Worm (Caenorhabditis elegans) whole organism, L3 larva: ENCODE data around the gene fbxa-19.

Experiments used
- R02D3.7 ChIP-seq: fragments of 150-350 bp; optimal IDR thresholded peaks from 2 replicates; lab custom pipeline; 2014; ENCODE audit warnings: missing biosample characterization, missing genetic modification characterization
- ZK546.5 ChIP-seq: sonication (generic microtip); optimal IDR thresholded peaks from 2 replicates; lab custom pipeline; 2017; ENCODE audit warnings: missing biosample characterization, missing genetic modification characterization
- ceh-28 ChIP-seq: fragments of 150-350 bp; optimal IDR thresholded peaks from 2 replicates; lab custom pipeline; 2014; ENCODE audit warnings: missing biosample characterization, missing genetic modification reagents, missing genetic modification characterization
- ceh-82 ChIP-seq: fragments of 150-350 bp; optimal IDR thresholded peaks from 2 replicates; lab custom pipeline; 2014; ENCODE audit warnings: missing biosample characterization, missing genetic modification characterization
- ceh-9 ChIP-seq: sonication (generic microtip); optimal IDR thresholded peaks from 2 replicates; lab custom pipeline; 2018; ENCODE audit warnings: missing biosample characterization, missing genetic modification characterization
- egl-5 ChIP-seq: fragments of 150-350 bp; optimal IDR thresholded peaks from 2 replicates; lab custom pipeline; 2017; ENCODE audit warnings: missing biosample characterization, missing genetic modification reagents, missing genetic modification characterization, inconsistent platforms
- elt-2 ChIP-seq: sonication (generic microtip); optimal IDR thresholded peaks from 2 replicates; lab custom pipeline; 2016; ENCODE audit warnings: missing genetic modification reagents, mild to moderate bottlenecking, missing genetic modification characterization, missing compliant biosample characterization
- fkh-2 ChIP-seq: fragments of 150-350 bp; optimal IDR thresholded peaks from 2 replicates; lab custom pipeline; 2014; ENCODE audit warnings: missing biosample characterization, missing genetic modification reagents, missing genetic modification characterization
- fos-1 ChIP-seq: fragments of 150-350 bp; optimal IDR thresholded peaks from 2 replicates; lab custom pipeline; 2014; ENCODE audit warnings: missing biosample characterization, missing genetic modification characterization
- hmg-11 ChIP-seq: sonication (generic microtip); optimal IDR thresholded peaks from 2 replicates; lab custom pipeline; 2016; ENCODE audit warnings: missing genetic modification characterization, missing compliant biosample characterization
- jun-1 ChIP-seq: fragments of 150-350 bp; optimal IDR thresholded peaks from 2 replicates; lab custom pipeline; 2014; ENCODE audit warnings: missing biosample characterization, missing genetic modification reagents, missing genetic modification characterization
- lin-39 ChIP-seq: fragments of 150-350 bp; optimal IDR thresholded peaks from 2 replicates; lab custom pipeline; 2018; ENCODE audit warnings: missing biosample characterization, missing genetic modification reagents, missing genetic modification characterization
- mdl-1 ChIP-seq: fragments of 150-350 bp; optimal IDR thresholded peaks from 2 replicates; lab custom pipeline; 2014; ENCODE audit warnings: missing biosample characterization, missing genetic modification characterization
- nfya-1 ChIP-seq: sonication (generic microtip); optimal IDR thresholded peaks from 2 replicates; lab custom pipeline; 2017; ENCODE audit warnings: missing genetic modification characterization, mild to moderate bottlenecking, missing compliant biosample characterization, antibody characterized with exemption, moderate library complexity; ENCODE audit not compliant: insufficient read depth
- nhr-11 ChIP-seq: fragments of 150-350 bp; optimal IDR thresholded peaks from 2 replicates; lab custom pipeline; 2014; ENCODE audit warnings: missing biosample characterization, missing genetic modification characterization
- nhr-23 ChIP-seq: fragments of 150-350 bp; optimal IDR thresholded peaks from 2 replicates; lab custom pipeline; 2014; ENCODE audit warnings: missing biosample characterization, missing genetic modification reagents, missing genetic modification characterization
- nhr-237 ChIP-seq: fragments of 150-350 bp; optimal IDR thresholded peaks from 2 replicates; lab custom pipeline; 2014; ENCODE audit warnings: missing biosample characterization, missing genetic modification characterization
- nhr-25 ChIP-seq: sonication (generic microtip); optimal IDR thresholded peaks from 2 replicates; lab custom pipeline; 2017; ENCODE audit warnings: missing biosample characterization, missing genetic modification characterization
- nhr-28 ChIP-seq: fragments of 150-350 bp; optimal IDR thresholded peaks from 2 replicates; lab custom pipeline; 2014; ENCODE audit warnings: missing biosample characterization, missing genetic modification characterization
- nhr-43 ChIP-seq: sonication (generic microtip); optimal IDR thresholded peaks from 2 replicates; lab custom pipeline; 2016; ENCODE audit warnings: mild to moderate bottlenecking, missing genetic modification characterization, missing compliant biosample characterization; ENCODE audit not compliant: poor library complexity, severe bottlenecking
- nhr-67 ChIP-seq: fragments of 150-350 bp; optimal IDR thresholded peaks from 2 replicates; lab custom pipeline; 2014; ENCODE audit warnings: missing biosample characterization, missing genetic modification characterization
- nhr-77 ChIP-seq: fragments of 150-350 bp; optimal IDR thresholded peaks from 2 replicates; lab custom pipeline; 2014; ENCODE audit warnings: missing biosample characterization, missing genetic modification characterization
- pha-4 ChIP-seq: fragments of 150-350 bp; optimal IDR thresholded peaks from 2 replicates; lab custom pipeline; 2014; ENCODE audit warnings: missing biosample characterization, missing genetic modification reagents, missing genetic modification characterization
- pqm-1 ChIP-seq: fragments of 150-350 bp; optimal IDR thresholded peaks from 2 replicates; lab custom pipeline; 2017; ENCODE audit warnings: missing biosample characterization, missing genetic modification characterization, inconsistent platforms
- sea-2 ChIP-seq: fragments of 150-350 bp; sonication (generic microtip); optimal IDR thresholded peaks from 4 replicates; lab custom pipeline; 2014; ENCODE audit warnings: missing biosample characterization, missing genetic modification reagents, missing genetic modification characterization
- snpc-4 ChIP-seq: fragments of 150-350 bp; optimal IDR thresholded peaks from 2 replicates; lab custom pipeline; 2014; ENCODE audit warnings: missing biosample characterization, missing genetic modification characterization
- tbx-2 ChIP-seq: sonication (generic microtip); optimal IDR thresholded peaks from 2 replicates; lab custom pipeline; 2016; ENCODE audit warnings: mild to moderate bottlenecking, missing genetic modification characterization, missing compliant biosample characterization
- unc-62 ChIP-seq: fragments of 150-350 bp; sonication (generic microtip); optimal IDR thresholded peaks from 4 replicates; lab custom pipeline; 2014; ENCODE audit warnings: missing biosample characterization, missing genetic modification reagents, missing genetic modification characterization
- ztf-4 ChIP-seq: fragments of 150-350 bp; optimal IDR thresholded peaks from 2 replicates; lab custom pipeline; 2014; ENCODE audit warnings: missing biosample characterization, missing genetic modification characterization

fbxa-19 gene

DNA sequence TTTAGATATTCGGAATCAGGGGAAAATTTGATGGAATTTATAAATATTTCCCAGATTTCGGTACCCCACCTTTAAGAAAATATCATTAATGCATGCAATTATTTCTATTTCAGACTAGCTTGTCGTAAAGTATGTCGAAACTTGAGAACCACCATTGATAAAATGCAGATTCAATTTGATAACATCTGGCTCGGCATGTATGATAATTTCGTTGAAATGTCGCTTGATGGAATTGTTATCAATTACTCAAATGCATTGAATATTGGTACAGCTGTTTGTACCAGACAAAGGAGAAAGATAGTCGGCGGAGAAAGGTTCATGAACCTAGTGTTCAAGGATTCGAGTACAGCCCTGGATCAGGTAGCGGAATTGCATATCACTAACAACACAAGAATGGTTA lies 16.7 kb downstream of the fbxa-19 start, which contains the start of gene Y82E9BL.19:
Y82E9BL.19 (plus strand) TSS at position 123 of the 400 bp plus-strand sequence.
- TF ChIP-seq elt-2 (tag; lab: Kevin White, UChicago) (peak; percentile 68), hmg-11 (tag; lab: Kevin White, UChicago) (no peak)

DNA sequence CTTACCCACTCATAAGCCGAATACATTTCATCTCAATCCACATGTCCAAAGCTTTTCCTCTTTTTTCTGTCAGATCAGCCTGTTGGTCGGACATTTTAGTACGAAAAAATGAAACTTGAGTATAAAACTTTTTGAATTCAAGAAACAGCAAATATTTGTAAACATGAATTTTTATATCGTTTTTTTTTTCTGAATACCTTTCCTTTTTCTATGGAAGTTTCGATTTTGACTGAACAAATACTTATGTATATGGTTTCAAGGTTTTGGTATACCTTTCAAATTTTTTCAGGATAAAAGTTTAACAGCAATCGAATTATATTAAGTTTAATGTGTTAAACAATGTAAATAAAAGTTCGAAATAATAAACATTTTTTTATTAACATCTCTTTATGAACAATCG lies 25.0 kb downstream of the fbxa-19 start, which contains the start of gene fbxa-5:
fbxa-5 (minus strand) TSS at position 101 of the 400 bp plus-strand sequence.
- TF ChIP-seq pqm-1 (no peak), R02D3.7 (tag; lab: Kevin White, UChicago) (no peak), ztf-4 (no peak), fos-1 (tag; lab: Kevin White, UChicago) (no peak), nhr-28 (tag; lab: Kevin White, UChicago) (no peak)
- TF ChIP-seq, all 47 proteins: peak for 0

DNA sequence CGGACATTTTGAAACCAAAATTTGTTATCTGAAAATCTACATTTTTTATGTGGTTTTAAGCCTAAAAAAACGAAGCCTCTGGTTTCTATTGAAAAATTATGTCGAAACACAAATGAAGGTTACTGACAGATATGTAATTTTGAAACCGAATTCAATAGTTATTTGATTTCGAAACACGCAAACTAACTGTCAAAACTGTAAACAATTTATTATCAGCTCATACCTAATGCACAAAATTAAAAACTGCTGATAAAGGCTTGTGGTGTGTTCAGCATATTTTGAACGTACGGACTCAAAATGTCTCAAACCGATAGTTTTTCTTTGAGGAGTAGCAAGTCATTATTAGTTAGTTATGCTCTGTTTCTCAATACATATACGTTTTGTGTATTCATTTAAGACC lies 27.3 kb downstream of the fbxa-19 start, which contains the start of gene fbxa-26:
fbxa-26 (minus strand) TSS at position 35 of the 400 bp plus-strand sequence.
- TF ChIP-seq elt-2 (tag; lab: Kevin White, UChicago) (peak; percentile 67), pha-4 (peak; percentile 20), nhr-67 (tag; lab: Kevin White, UChicago) (no peak)

DNA sequence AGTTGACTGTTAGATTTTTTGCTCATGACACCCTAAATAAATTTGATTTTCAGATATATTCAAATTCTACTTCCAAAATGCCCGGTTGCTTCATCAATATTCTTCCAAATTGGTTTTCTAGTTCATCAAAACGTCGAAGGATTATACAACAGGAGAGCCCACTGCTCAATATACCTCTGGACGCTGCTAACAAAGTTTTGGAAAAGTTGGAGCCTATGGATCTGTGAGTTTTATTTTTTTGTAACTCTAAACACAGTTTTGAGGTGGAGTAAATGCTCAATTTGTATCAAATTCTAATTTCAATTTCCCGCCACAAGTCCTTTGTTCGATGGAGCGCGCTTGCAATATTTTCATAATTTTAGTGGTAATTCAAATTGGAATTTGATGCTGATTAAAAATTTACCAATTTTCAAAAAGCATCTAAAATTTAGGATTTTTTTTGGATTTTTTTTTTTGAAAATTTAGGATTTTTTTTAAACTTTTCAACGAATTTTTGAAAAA lies 27.8 kb downstream of the fbxa-19 start, which contains the start of gene fbxa-27:
fbxa-27 (plus strand) TSS at position 51 of the 501 bp plus-strand sequence.
- TF ChIP-seq pha-4: no peak

DNA sequence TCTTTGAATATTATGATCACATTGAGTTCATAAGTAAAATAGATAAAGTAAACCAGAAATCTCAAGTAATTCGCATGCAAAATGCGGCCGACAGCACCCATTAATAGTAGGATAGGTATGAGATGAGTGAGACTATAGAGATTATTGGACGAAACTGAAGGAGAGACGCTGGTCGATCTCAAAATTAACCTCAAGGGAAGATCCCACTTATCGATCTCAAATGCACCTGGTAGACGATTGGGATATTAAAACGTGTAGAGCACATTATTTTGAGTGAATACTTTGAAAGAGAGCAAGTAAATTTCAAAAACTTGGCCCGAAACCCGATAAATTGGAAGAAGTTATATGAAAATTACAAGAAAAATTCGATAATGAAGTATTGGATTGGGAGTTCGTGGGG lies 30.5 kb downstream of the fbxa-19 start, which contains the start of gene Y82E9BL.6:
Y82E9BL.6 (minus strand) TSS at position 101 of the 400 bp plus-strand sequence.
- TF ChIP-seq ceh-82 (tag; lab: Kevin White, UChicago): no peak
- TF ChIP-seq nhr-25: no peak
- no peak for TF ChIP-seq pqm-1
- TF ChIP-seq mdl-1 (tag; lab: Kevin White, UChicago): no peak
- TF ChIP-seq tbx-2: no peak
- no peak for TF ChIP-seq nhr-237 (tag; lab: Kevin White, UChicago)
- TF ChIP-seq hmg-11 (tag; lab: Kevin White, UChicago): no peak
- no peak for TF ChIP-seq egl-5 (tag; lab: Kevin White, UChicago)
- TF ChIP-seq unc-62 (GFP tag; lab: Kevin White, UChicago): no peak
- no peak for TF ChIP-seq nhr-11 (tag; lab: Kevin White, UChicago)
- TF ChIP-seq jun-1 (tag; lab: Kevin White, UChicago): no peak
- no peak for TF ChIP-seq sea-2 (GFP tag; lab: Kevin White, UChicago)
- TF ChIP-seq snpc-4 (tag; lab: Kevin White, UChicago): no peak
- TF ChIP-seq ceh-9 (tag; lab: Kevin White, UChicago): no peak
- TF ChIP-seq nhr-23 (tag; lab: Kevin White, UChicago): no peak
- no peak for TF ChIP-seq ZK546.5 (tag; lab: Kevin White, UChicago)

DNA sequence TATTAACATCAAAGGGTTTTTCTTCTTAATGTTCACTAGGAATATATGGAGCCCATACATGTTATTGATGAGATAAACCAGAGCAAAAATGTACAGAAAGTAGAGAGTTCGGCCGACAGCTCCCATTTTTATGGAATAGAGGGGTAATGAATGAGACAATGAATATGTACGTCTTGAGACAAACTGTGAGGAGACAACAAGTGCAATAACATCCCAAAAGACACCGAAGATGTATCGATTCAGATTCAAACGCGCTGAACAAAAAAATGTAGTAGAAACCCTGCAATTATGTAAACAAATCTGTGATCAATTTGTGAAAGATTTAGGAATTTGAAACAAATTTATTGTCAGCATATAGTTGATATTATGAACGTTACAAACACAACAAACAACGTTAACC lies 31.8 kb downstream of the fbxa-19 start:
- TF ChIP-seq nhr-11 (tag; lab: Kevin White, UChicago): no peak
- TF ChIP-seq nfya-1 (tag; lab: Kevin White, UChicago): no peak
- TF ChIP-seq ceh-82 (tag; lab: Kevin White, UChicago): no peak
- no peak for TF ChIP-seq tbx-2
- TF ChIP-seq sea-2 (GFP tag; lab: Kevin White, UChicago): no peak
- no peak for TF ChIP-seq nhr-43 (tag; lab: Kevin White, UChicago)
- TF ChIP-seq ceh-28 (tag; lab: Kevin White, UChicago): no peak
- TF ChIP-seq mdl-1 (tag; lab: Kevin White, UChicago): no peak
- TF ChIP-seq ztf-4: no peak
- TF ChIP-seq nhr-67 (tag; lab: Kevin White, UChicago): no peak
- no peak for TF ChIP-seq nhr-28 (tag; lab: Kevin White, UChicago)
- TF ChIP-seq nhr-77 (tag; lab: Kevin White, UChicago): no peak
- TF ChIP-seq lin-39 (tag; lab: Kevin White, UChicago): no peak
- no peak for TF ChIP-seq ceh-9 (tag; lab: Kevin White, UChicago)

DNA sequence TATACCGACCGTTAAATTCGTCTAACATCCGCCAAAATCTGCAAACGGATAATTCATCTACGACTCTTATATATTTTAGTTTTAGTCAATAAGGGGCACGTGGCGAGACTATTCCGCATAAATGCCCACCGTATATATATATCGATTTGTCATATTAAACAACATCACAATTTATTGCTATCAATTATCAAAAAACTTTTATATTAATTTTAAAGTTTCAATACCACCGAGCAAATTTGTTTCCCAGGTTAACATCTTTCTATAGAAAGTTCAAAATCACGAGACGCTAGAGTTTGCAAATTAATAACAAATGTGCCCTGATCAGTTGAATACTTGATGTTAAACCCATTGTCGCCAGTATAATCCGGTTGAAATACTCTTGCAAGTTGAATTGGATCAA lies 32.3 kb downstream of the fbxa-19 start, which contains the start of gene Y82E9BL.5:
Y82E9BL.5 (minus strand) TSS at position 101 of the 400 bp plus-strand sequence.
- TF ChIP-seq pqm-1: no peak
- TF ChIP-seq fkh-2 (tag; lab: Kevin White, UChicago): no peak
